Fruit fly (Drosophila melanogaster): ENCODE results near the gene CG4045.
A peak's percentile ranks its signal among the peaks of the same experiment; 100 is the strongest.

dm6 chrX:2089812-2090211, 14.1 kb upstream of the CG4045 start:
- TF ChIP-seq CG17806 (tag; optimal IDR thresholded peaks at IDR 0.05), result no peak
- TF ChIP-seq CG12605 (GFP tag; IDR thresholded peaks at IDR 0.05), result no peak
- TF ChIP-seq EcR (GFP tag; optimal IDR thresholded peaks at IDR 0.05), result no peak
- TF ChIP-seq CG13204 (GFP tag; optimal IDR thresholded peaks at IDR 0.05), result no peak
- no peak for TF ChIP-seq CG34367 (tag; optimal IDR thresholded peaks at IDR 0.05)
- no peak for TF ChIP-seq CG4496 (GFP tag; IDR thresholded peaks at IDR 0.05)
- no peak for TF ChIP-seq D1 (tag; optimal IDR thresholded peaks at IDR 0.05)
- peak; percentile 31 for TF ChIP-seq CG8301 (tag; optimal IDR thresholded peaks at IDR 0.05)
- no peak for TF ChIP-seq rn (GFP tag; IDR thresholded peaks at IDR 0.05)

Data from whole organism, pupa.